Worm (Caenorhabditis elegans): Measurements from ENCODE around the gene Y45G12B.3.

The Y45G12B.3 gene

ce11 chrV:2652557-2653133 is 43.4 kb downstream of the Y45G12B.3 start, which contains the start of the genes W02H5.8 and angl-1:
TSS of gene W02H5.8 (minus strand) at chrV:2652657.
TSS of gene angl-1 (plus strand) at chrV:2653083.
- TF ChIP-seq lsy-2 (tag; optimal IDR thresholded peaks at IDR 0.05): no peak
- TF ChIP-seq nhr-12 (tag; optimal IDR thresholded peaks at IDR 0.05): no peak
- no peak for TF ChIP-seq ama-1 (optimal IDR thresholded peaks at IDR 0.05)
- no peak for TF ChIP-seq ztf-11 (tag; optimal IDR thresholded peaks at IDR 0.05)
- no peak for TF ChIP-seq lin-11 (tag; optimal IDR thresholded peaks at IDR 0.05)

ce11 chrV:2650980-2651379 is 45.1 kb downstream of the Y45G12B.3 start:
- no peak for TF ChIP-seq peb-1 (tag; optimal IDR thresholded peaks at IDR 0.05)

ce11 chrV:2647222-2647796 is 48.7 kb downstream of the Y45G12B.3 start:
- TF ChIP-seq nhr-129 (tag; optimal IDR thresholded peaks at IDR 0.05): no peak
- no peak for TF ChIP-seq ZK546.5 (tag; optimal IDR thresholded peaks at IDR 0.05)
- TF ChIP-seq elt-3 (tag; optimal IDR thresholded peaks at IDR 0.05): no peak

- TF ChIP-seq lin-39 (tag; optimal IDR thresholded peaks at IDR 0.05) (no peak), alr-1 (tag; optimal IDR thresholded peaks at IDR 0.05) (no peak), lin-11 (tag; optimal IDR thresholded peaks at IDR 0.05) (no peak), aly-2 (tag; optimal IDR thresholded peaks at IDR 0.05) (no peak), nhr-23 (tag; optimal IDR thresholded peaks at IDR 0.05) (no peak), dmd-4 (tag; optimal IDR thresholded peaks at IDR 0.05) (no peak), unc-55 (GFP tag; optimal IDR thresholded peaks at IDR 0.05) (no peak), Y55F3AM.14 (GFP tag; optimal IDR thresholded peaks at IDR 0.05) (no peak), nhr-77 (tag; optimal IDR thresholded peaks at IDR 0.05) (no peak), ztf-11 (tag; optimal IDR thresholded peaks at IDR 0.05) (no peak), mbf-1 (tag; optimal IDR thresholded peaks at IDR 0.05) (no peak), elt-3 (tag; optimal IDR thresholded peaks at IDR 0.05) (no peak), sma-9 (GFP tag; optimal IDR thresholded peaks at IDR 0.05) (no peak), sma-9 (tag; optimal IDR thresholded peaks at IDR 0.05) (no peak), elt-1 (tag; optimal IDR thresholded peaks at IDR 0.05) (no peak)
Observed at ce11 chrV:2646067-2646466, 50.0 kb downstream of the Y45G12B.3 start.

ce11 chrV:2639506-2639905 is 56.5 kb downstream of the Y45G12B.3 start:
- TF ChIP-seq dmd-4 (tag; optimal IDR thresholded peaks at IDR 0.05) (no peak), nhr-25 (tag; optimal IDR thresholded peaks at IDR 0.05) (no peak), C34F6.9 (tag; optimal IDR thresholded peaks at IDR 0.05) (no peak), nhr-77 (tag; optimal IDR thresholded peaks at IDR 0.05) (no peak), nhr-129 (tag; optimal IDR thresholded peaks at IDR 0.05) (no peak), skn-1 (tag; optimal IDR thresholded peaks at IDR 0.05) (no peak), zag-1 (tag; optimal IDR thresholded peaks at IDR 0.05) (no peak), ZK546.5 (tag; optimal IDR thresholded peaks at IDR 0.05) (no peak), gmeb-1 (tag; optimal IDR thresholded peaks at IDR 0.05) (no peak), ztf-1 (GFP tag; conservative IDR thresholded peaks at IDR 0.05) (no peak), lin-11 (tag; optimal IDR thresholded peaks at IDR 0.05) (no peak), crh-2 (tag; optimal IDR thresholded peaks at IDR 0.05) (no peak), nhr-23 (tag; optimal IDR thresholded peaks at IDR 0.05) (no peak), nhr-6 (tag; optimal IDR thresholded peaks at IDR 0.05) (no peak), peb-1 (tag; optimal IDR thresholded peaks at IDR 0.05) (no peak)

ce11 chrV:2639035-2639434 is 57.0 kb downstream of the Y45G12B.3 start, which contains the start of gene W02H5.2:
TSS of gene W02H5.2 (plus strand) at chrV:2639335.
- TF ChIP-seq unc-39 (tag; optimal IDR thresholded peaks at IDR 0.05) (no peak), sma-9 (GFP tag; optimal IDR thresholded peaks at IDR 0.05) (no peak), sma-9 (tag; optimal IDR thresholded peaks at IDR 0.05) (no peak), aly-2 (tag; optimal IDR thresholded peaks at IDR 0.05) (no peak), nhr-12 (tag; optimal IDR thresholded peaks at IDR 0.05) (no peak), crh-2 (tag; optimal IDR thresholded peaks at IDR 0.05) (no peak), mbf-1 (tag; optimal IDR thresholded peaks at IDR 0.05) (no peak), lin-11 (tag; optimal IDR thresholded peaks at IDR 0.05) (no peak), F13H6.1 (tag; optimal IDR thresholded peaks at IDR 0.05) (no peak), sem-4 (tag; optimal IDR thresholded peaks at IDR 0.05) (no peak), lin-13 (GFP tag; optimal IDR thresholded peaks at IDR 0.05) (no peak), ama-1 (optimal IDR thresholded peaks at IDR 0.05) (no peak), ztf-4 (tag; optimal IDR thresholded peaks at IDR 0.05) (no peak)
